Worm (Caenorhabditis elegans) whole organism, young adult: ENCODE data around the gene Y62F5A.10.

Experiments used
- B0336.3 ChIP-seq: fragments of 200-800 bp; sonication (Bioruptor generic); IDR thresholded peaks from 2 replicates; pipeline ENCODE4 v1.3.6; 2022; ENCODE audit warnings: missing genetic modification characterization, missing compliant biosample characterization
- C17E4.6 ChIP-seq: fragments of 200-800 bp; sonication (Bioruptor generic); IDR thresholded peaks from 2 replicates; pipeline ENCODE4 v1.3.6; 2022; ENCODE audit warnings: missing genetic modification reagents, missing genetic modification characterization, missing compliant biosample characterization
- F49E8.2 ChIP-seq: sonication (generic microtip); optimal IDR thresholded peaks from 3 replicates; lab custom pipeline; 2017; ENCODE audit warnings: missing genetic modification characterization, mild to moderate bottlenecking, missing compliant biosample characterization, antibody characterized with exemption, moderate library complexity; ENCODE audit not compliant: insufficient read depth
- F52B5.7 ChIP-seq: sonication (generic microtip); optimal IDR thresholded peaks from 2 replicates; lab custom pipeline; 2016; ENCODE audit warnings: mild to moderate bottlenecking, missing genetic modification characterization, missing compliant biosample characterization
- K11D2.4 ChIP-seq: fragments of 200-800 bp; sonication (Bioruptor generic); IDR thresholded peaks from 2 replicates; pipeline ENCODE4 v1.3.6; 2022; ENCODE audit warnings: missing genetic modification reagents, missing genetic modification characterization, missing compliant biosample characterization
- K12H6.12 ChIP-seq: fragments of 200-800 bp; sonication (Bioruptor generic); optimal IDR thresholded peaks from 2 replicates; lab custom pipeline; 2018; ENCODE audit warnings: mild to moderate bottlenecking, missing genetic modification characterization, missing compliant biosample characterization
- T07F8.4 ChIP-seq: sonication (generic microtip); optimal IDR thresholded peaks from 2 replicates; lab custom pipeline; 2016; ENCODE audit warnings: mild to moderate bottlenecking, missing genetic modification characterization, moderate library complexity, missing compliant biosample characterization
- T26A5.8 ChIP-seq: sonication (generic microtip); optimal IDR thresholded peaks from 2 replicates; lab custom pipeline; 2016; ENCODE audit warnings: missing genetic modification characterization, missing compliant biosample characterization
- Y53G8AR.9 ChIP-seq: fragments of 200-800 bp; sonication (Bioruptor generic); conservative IDR thresholded peaks from 2 replicates; pipeline ENCODE4 v1.3.6; 2022; ENCODE audit warnings: missing genetic modification reagents, missing genetic modification characterization, missing compliant biosample characterization
- bed-2 ChIP-seq: fragments of 200-800 bp; sonication (Bioruptor generic); IDR thresholded peaks from 2 replicates; pipeline ENCODE4 v1.3.6; 2022; ENCODE audit warnings: missing genetic modification reagents, missing genetic modification characterization, missing compliant biosample characterization
- cebp-1 ChIP-seq, 2 experiments: fragments of 200-800 bp in 1 of 2; sonication (Bioruptor generic) in 1 of 2; sonication (generic microtip) in 1 of 2; IDR thresholded peaks in 1 of 2; optimal IDR thresholded peaks in 1 of 2; 2 replicates each; pipeline versions ENCODE4 v1.3.6 to Lab custom; 2017 to 2022; ENCODE audit warnings: missing compliant biosample characterization in 2 of 2, missing genetic modification characterization in 2 of 2, mild to moderate bottlenecking in 1 of 2, missing genetic modification reagents in 1 of 2, moderate library complexity in 1 of 2
- cebp-2 ChIP-seq: fragments of 200-800 bp; sonication (Bioruptor generic); IDR thresholded peaks from 2 replicates; pipeline ENCODE4 v1.3.6; 2022; ENCODE audit warnings: missing genetic modification characterization, missing compliant biosample characterization
- ceh-58 ChIP-seq: fragments of 200-800 bp; sonication (Bioruptor generic); IDR thresholded peaks from 2 replicates; pipeline ENCODE4 v1.3.6; 2022; ENCODE audit warnings: missing genetic modification characterization, missing compliant biosample characterization
- ceh-79 ChIP-seq: sonication (generic microtip); optimal IDR thresholded peaks from 2 replicates; lab custom pipeline; 2017; ENCODE audit warnings: mild to moderate bottlenecking, missing genetic modification characterization, missing compliant biosample characterization
- ceh-91 ChIP-seq: fragments of 200-800 bp; sonication (Bioruptor generic); IDR thresholded peaks from 2 replicates; pipeline ENCODE4 v1.3.6; 2022; ENCODE audit warnings: missing genetic modification reagents, missing genetic modification characterization, missing compliant biosample characterization
- chd-7 ChIP-seq: sonication (generic microtip); optimal IDR thresholded peaks from 2 replicates; lab custom pipeline; 2016; ENCODE audit warnings: mild to moderate bottlenecking, missing genetic modification characterization, moderate library complexity, missing compliant biosample characterization
- die-1 ChIP-seq: sonication (generic microtip); optimal IDR thresholded peaks from 2 replicates; lab custom pipeline; 2016; ENCODE audit warnings: missing genotype, mild to moderate bottlenecking, missing genetic modification characterization, missing compliant biosample characterization
- egl-44 ChIP-seq: fragments of 200-800 bp; sonication (Bioruptor generic); IDR thresholded peaks from 2 replicates; pipeline ENCODE4 v1.3.6; 2022; ENCODE audit warnings: missing genetic modification reagents, missing genetic modification characterization, missing compliant biosample characterization
- gei-17 ChIP-seq: fragments of 200-800 bp; sonication (Bioruptor generic); optimal IDR thresholded peaks from 2 replicates; lab custom pipeline; 2018; ENCODE audit warnings: mild to moderate bottlenecking, missing genetic modification characterization, missing compliant biosample characterization
- him-1 ChIP-seq: sonication (generic microtip); optimal IDR thresholded peaks from 2 replicates; lab custom pipeline; 2016; ENCODE audit warnings: missing genotype, missing genetic modification reagents, missing genetic modification characterization, missing compliant biosample characterization
- hlh-26 ChIP-seq: fragments of 200-800 bp; sonication (Bioruptor generic); conservative IDR thresholded peaks from 2 replicates; pipeline ENCODE4 v1.3.6; 2022; ENCODE audit warnings: missing genetic modification reagents, missing genetic modification characterization, missing compliant biosample characterization
- hsf-1 ChIP-seq: fragments of 200-800 bp; sonication (Bioruptor generic); IDR thresholded peaks from 2 replicates; pipeline ENCODE4 v1.3.6; 2022; ENCODE audit warnings: missing genetic modification reagents, missing genetic modification characterization, missing compliant biosample characterization
- lin-54 ChIP-seq: fragments of 200-800 bp; sonication (Bioruptor generic); optimal IDR thresholded peaks from 2 replicates; lab custom pipeline; 2018; ENCODE audit warnings: mild to moderate bottlenecking, missing genetic modification characterization, missing compliant biosample characterization
- lir-1 ChIP-seq: fragments of 200-800 bp; sonication (Bioruptor generic); conservative IDR thresholded peaks from 2 replicates; pipeline ENCODE4 v1.3.6; 2022; ENCODE audit warnings: missing genetic modification reagents, missing genetic modification characterization, missing compliant biosample characterization
- madf-10 ChIP-seq: sonication (generic microtip); optimal IDR thresholded peaks from 2 replicates; lab custom pipeline; 2016; ENCODE audit warnings: mild to moderate bottlenecking, missing genetic modification characterization, missing compliant biosample characterization
- mcd-1 ChIP-seq: fragments of 200-800 bp; sonication (Bioruptor generic); IDR thresholded peaks from 2 replicates; pipeline ENCODE4 v1.3.6; 2022; ENCODE audit warnings: missing genetic modification reagents, missing genetic modification characterization, missing compliant biosample characterization
- mel-28 ChIP-seq: sonication (generic microtip); optimal IDR thresholded peaks from 2 replicates; lab custom pipeline; 2016; ENCODE audit warnings: borderline replicate concordance, mild to moderate bottlenecking, missing genetic modification characterization, missing compliant biosample characterization
- mxl-1 ChIP-seq: sonication (generic microtip); optimal IDR thresholded peaks from 2 replicates; lab custom pipeline; 2016; ENCODE audit warnings: missing genetic modification characterization, missing compliant biosample characterization
- nfyb-1 ChIP-seq: fragments of 200-800 bp; sonication (Bioruptor generic); IDR thresholded peaks from 2 replicates; pipeline ENCODE4 v1.3.6; 2022; ENCODE audit warnings: missing genetic modification reagents, missing genetic modification characterization, missing compliant biosample characterization
- nhr-27 ChIP-seq: fragments of 200-800 bp; sonication (Bioruptor generic); optimal IDR thresholded peaks from 2 replicates; lab custom pipeline; 2018; ENCODE audit warnings: mild to moderate bottlenecking, missing genetic modification characterization, moderate library complexity, missing compliant biosample characterization
- rec-8 ChIP-seq, 2 experiments: sonication (generic microtip); optimal IDR thresholded peaks; 2 replicates each; lab custom pipeline; 2016; ENCODE audit warnings: mild to moderate bottlenecking in 2 of 2, missing genetic modification characterization in 2 of 2, missing genetic modification reagents in 2 of 2, missing genotype in 2 of 2, missing biosample characterization in 1 of 2, missing compliant biosample characterization in 1 of 2, moderate library complexity in 1 of 2
- rpc-1 ChIP-seq, 2 experiments: fragments of 150-350 bp in 1 of 2; sonication (generic microtip) in 1 of 2; optimal IDR thresholded peaks; 2 replicates each; lab custom pipeline; 2014 to 2018; ENCODE audit warnings: missing biosample characterization in 1 of 2, missing genetic modification characterization in 1 of 2, missing genetic modification reagents in 1 of 2, missing genotype in 1 of 2
- snpc-1.1 ChIP-seq: sonication (generic microtip); optimal IDR thresholded peaks from 2 replicates; lab custom pipeline; 2017; ENCODE audit warnings: missing genetic modification characterization, mild to moderate bottlenecking, missing compliant biosample characterization, antibody characterized with exemption, moderate library complexity, missing genotype, missing genetic modification reagents; ENCODE audit not compliant: insufficient read depth
- snpc-1.3 ChIP-seq: sonication (generic microtip); optimal IDR thresholded peaks from 2 replicates; lab custom pipeline; 2017; ENCODE audit warnings: missing genetic modification characterization, mild to moderate bottlenecking, missing compliant biosample characterization, antibody characterized with exemption, moderate library complexity, missing genotype, missing genetic modification reagents; ENCODE audit not compliant: insufficient read depth
- snpc-3.4 ChIP-seq: sonication (generic microtip); optimal IDR thresholded peaks from 2 replicates; lab custom pipeline; 2017; ENCODE audit warnings: missing genetic modification characterization, mild to moderate bottlenecking, missing compliant biosample characterization, antibody characterized with exemption, moderate library complexity, missing genotype, missing genetic modification reagents
- tbp1 ChIP-seq: fragments of 200-800 bp; sonication (Bioruptor generic); optimal IDR thresholded peaks from 2 replicates; lab custom pipeline; 2018; ENCODE audit warnings: mild to moderate bottlenecking, missing genetic modification characterization, missing compliant biosample characterization
- zfh-2 ChIP-seq: fragments of 200-800 bp; sonication (Bioruptor generic); conservative IDR thresholded peaks from 2 replicates; pipeline ENCODE4 v1.3.6; 2022; ENCODE audit warnings: missing genetic modification reagents, missing genetic modification characterization, missing compliant biosample characterization
- zim-3 ChIP-seq: sonication (generic microtip); optimal IDR thresholded peaks from 2 replicates; lab custom pipeline; 2017; ENCODE audit warnings: mild to moderate bottlenecking, missing genetic modification characterization, moderate library complexity, missing compliant biosample characterization
- ztf-22 ChIP-seq: fragments of 200-800 bp; sonication (Bioruptor generic); optimal IDR thresholded peaks from 2 replicates; lab custom pipeline; 2018; ENCODE audit warnings: mild to moderate bottlenecking, missing genetic modification characterization, moderate library complexity, missing compliant biosample characterization
- ztf-25 ChIP-seq: fragments of 200-800 bp; sonication (Bioruptor generic); IDR thresholded peaks from 2 replicates; pipeline ENCODE4 v1.3.6; 2022; ENCODE audit warnings: missing genetic modification reagents, missing genetic modification characterization, missing compliant biosample characterization

Gene Y62F5A.10

DNA sequence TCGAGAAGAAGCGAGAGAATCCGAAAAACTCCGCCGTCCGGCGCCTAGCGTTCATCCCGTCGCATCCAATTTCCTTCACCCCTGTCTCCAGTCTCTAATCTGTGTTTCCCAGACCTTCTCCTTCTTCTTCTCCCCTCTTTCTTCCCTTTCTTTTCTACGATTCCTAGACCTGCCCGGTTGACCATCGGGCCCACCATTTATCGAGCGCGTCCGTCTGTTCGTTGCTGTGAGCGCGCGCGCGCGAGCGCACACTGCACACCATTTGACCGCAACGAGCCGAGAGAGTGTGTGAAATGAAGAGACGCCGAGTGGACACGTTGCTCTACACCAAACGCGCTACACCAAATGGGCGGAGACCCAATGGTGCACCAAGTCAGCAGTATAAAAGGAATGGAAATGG lies 15.7 kb downstream of the Y62F5A.10 start (continued):
- TF ChIP-seq rpc-1 (optimal IDR thresholded peaks at IDR 0.05; lab: Kevin White, UChicago) = no peak
- TF ChIP-seq rpc-1 (tag; optimal IDR thresholded peaks at IDR 0.05; lab: Kevin White, UChicago) = no peak
- no peak for TF ChIP-seq egl-44 (GFP tag; lab: Robert Waterston, UW)
- no peak for TF ChIP-seq chd-7 (tag; lab: Kevin White, UChicago)
- no peak for TF ChIP-seq F52B5.7 (tag; lab: Kevin White, UChicago)
- TF ChIP-seq, all 124 proteins: peak for 46

DNA sequence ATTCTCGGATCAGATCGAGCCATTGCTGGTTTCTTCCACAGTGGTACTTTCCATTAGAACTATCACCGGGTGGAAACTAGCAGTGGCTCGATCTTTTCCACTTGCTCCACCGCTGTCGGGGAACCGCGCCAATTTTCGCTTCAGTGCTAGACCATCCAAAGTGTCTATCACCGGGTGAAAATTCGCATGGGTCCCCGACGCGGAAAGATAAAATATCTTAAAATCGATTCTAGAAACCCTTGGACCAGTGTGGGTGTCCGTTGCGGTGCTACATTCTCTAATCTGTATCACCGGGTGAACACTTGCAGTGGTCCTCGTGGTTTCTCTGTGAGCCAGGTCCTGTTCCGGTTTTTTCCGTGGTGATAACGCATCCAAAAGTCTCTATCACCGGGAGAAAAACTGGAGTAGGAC lies 16.2 kb downstream of the Y62F5A.10 start:
- TF ChIP-seq zim-3 (tag; lab: Kevin White, UChicago) = no peak
- TF ChIP-seq ztf-25 = 0 out of 2 replicates have a peak, but pooled peaks have one; percentile 43
- TF ChIP-seq zfh-2 (GFP tag; lab: Robert Waterston, UW) = 0 out of 2 replicates have a peak, but pooled peaks have one; percentile 3
- TF ChIP-seq nfyb-1 (GFP tag; lab: Robert Waterston, UW) = 0 out of 2 replicates have a peak, but pooled peaks have one; percentile 12
- TF ChIP-seq B0336.3 (GFP tag; lab: Robert Waterston, UW) = 0 out of 2 replicates have a peak, but pooled peaks have one; percentile 24
- no peak for TF ChIP-seq ceh-91 (GFP tag; lab: Robert Waterston, UW)
- TF ChIP-seq die-1 (tag; lab: Kevin White, UChicago) = no peak
- TF ChIP-seq Y53G8AR.9 = no peak
- TF ChIP-seq K11D2.4 (GFP tag; lab: Robert Waterston, UW) = no peak
- 0 out of 2 replicates have a peak, but pooled peaks have one; percentile 10 for TF ChIP-seq lir-1 (GFP tag; lab: Robert Waterston, UW)

DNA sequence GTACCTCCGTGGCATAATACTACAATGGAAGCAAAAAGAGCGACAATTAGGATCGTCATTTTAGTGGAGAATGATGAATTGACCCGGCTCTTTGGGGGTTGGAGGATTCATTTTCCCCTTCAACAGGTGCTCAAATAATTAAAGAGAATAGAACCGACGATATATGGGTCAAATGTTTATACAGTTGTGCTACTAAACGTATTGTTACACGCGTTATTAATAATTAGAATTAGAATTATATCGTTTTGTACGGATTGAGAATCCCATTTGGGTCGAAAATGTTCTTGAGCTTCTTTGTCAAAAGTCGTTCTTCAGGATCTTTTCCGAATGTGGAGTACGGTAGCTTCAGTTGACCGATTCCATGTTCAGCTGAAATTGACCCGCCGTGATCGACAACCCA lies 17.3 kb downstream of the Y62F5A.10 start, which contains the start of gene Y62F5A.9:
Gene Y62F5A.9, minus strand, starts transcription at position 101 of the 400 bp plus-strand sequence.
- no peak for TF ChIP-seq snpc-1.1 (tag; lab: Kevin White, UChicago)
- no peak for TF ChIP-seq madf-10 (tag; lab: Kevin White, UChicago)
- no peak for TF ChIP-seq bed-2
- TF ChIP-seq hsf-1 = no peak
- no peak for TF ChIP-seq ceh-79 (tag; lab: Kevin White, UChicago)
- TF ChIP-seq nfyb-1 (GFP tag; lab: Robert Waterston, UW) = no peak
- TF ChIP-seq F49E8.2 = no peak
- TF ChIP-seq snpc-3.4 (tag; lab: Kevin White, UChicago) = peak; percentile 32
- TF ChIP-seq cebp-1 (GFP tag; IDR thresholded peaks at IDR 0.05; lab: Robert Waterston, UW) = no peak
- TF ChIP-seq cebp-1 (tag; optimal IDR thresholded peaks at IDR 0.05; lab: Kevin White, UChicago) = peak; percentile 6
- no peak for TF ChIP-seq mxl-1 (tag; lab: Kevin White, UChicago)
- TF ChIP-seq ztf-22 (GFP tag; lab: Kevin White, UChicago) = no peak
- no peak for TF ChIP-seq zfh-2 (GFP tag; lab: Robert Waterston, UW)
- no peak for TF ChIP-seq him-1 (tag; lab: Kevin White, UChicago)
- no peak for TF ChIP-seq ceh-58

DNA sequence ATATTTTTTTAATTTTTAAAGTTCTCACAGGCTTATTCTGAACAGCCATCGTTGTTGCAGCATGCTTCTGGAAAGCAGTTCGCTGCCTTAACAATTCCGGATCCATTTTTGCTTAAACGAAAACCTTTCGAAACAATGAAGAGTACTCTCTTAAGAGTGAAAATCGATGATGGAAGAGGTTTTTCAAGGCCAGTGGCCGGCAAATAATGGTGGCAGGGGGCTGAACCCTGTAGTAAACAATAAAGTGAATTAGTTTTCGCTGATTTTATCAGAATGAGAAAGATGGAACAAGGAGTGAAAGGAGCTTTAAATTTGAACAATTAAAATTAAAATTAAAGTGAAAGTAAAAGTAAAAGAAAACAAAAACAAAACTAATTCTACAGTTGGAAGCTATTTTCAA lies 21.0 kb downstream of the Y62F5A.10 start, which contains the start of gene gtf-2E2:
Gene gtf-2E2, minus strand, starts transcription at position 111 of the 400 bp plus-strand sequence.
- TF ChIP-seq T26A5.8 (tag; lab: Kevin White, UChicago) (no peak), snpc-1.1 (tag; lab: Kevin White, UChicago) (no peak), T07F8.4 (tag; lab: Kevin White, UChicago) (no peak), lin-54 (no peak), K12H6.12 (tag; lab: Kevin White, UChicago) (no peak), gei-17 (no peak), rec-8 (tag; optimal IDR thresholded peaks at IDR 0.05; lab: Kevin White, UChicago) (no peak), ceh-91 (GFP tag; lab: Robert Waterston, UW) (no peak), nhr-27 (tag; lab: Kevin White, UChicago) (no peak), mel-28 (tag; lab: Kevin White, UChicago) (no peak), B0336.3 (GFP tag; lab: Robert Waterston, UW) (no peak), hlh-26 (GFP tag; lab: Robert Waterston, UW) (no peak), ceh-58 (no peak), snpc-3.4 (tag; lab: Kevin White, UChicago) (peak; percentile 14), Y53G8AR.9 (0 out of 2 replicates have a peak, but pooled peaks have one; percentile 43), C17E4.6 (no peak), cebp-2 (GFP tag; lab: Robert Waterston, UW) (no peak), mcd-1 (GFP tag; lab: Robert Waterston, UW) (no peak), tbp1 (peak; percentile 5), snpc-1.3 (tag; lab: Kevin White, UChicago) (no peak), zfh-2 (GFP tag; lab: Robert Waterston, UW) (no peak)
